Worm (Caenorhabditis elegans) whole organism, early embryonic: ENCODE measurements around the gene nhr-272.

ENCODE experiments used
- B0310.2 ChIP-seq: sonication (generic microtip); optimal IDR thresholded peaks from 2 replicates; lab custom pipeline; 2016; ENCODE audit warnings: mild to moderate bottlenecking, missing genetic modification characterization, missing compliant biosample characterization
- F13C5.2 ChIP-seq: sonication (generic microtip); optimal IDR thresholded peaks from 2 replicates; lab custom pipeline; 2017; ENCODE audit warnings: mild to moderate bottlenecking, missing genetic modification characterization, inconsistent platforms, missing compliant biosample characterization
- ama-1 ChIP-seq: fragments of 150-350 bp; optimal IDR thresholded peaks from 2 replicates; lab custom pipeline; 2014
- ceh-13 ChIP-seq: fragments of 200-800 bp; sonication (Bioruptor generic); optimal IDR thresholded peaks from 2 replicates; lab custom pipeline; 2018; ENCODE audit warnings: mild to moderate bottlenecking, missing genetic modification characterization, missing compliant biosample characterization
- ceh-36 ChIP-seq: sonication (generic microtip); optimal IDR thresholded peaks from 2 replicates; lab custom pipeline; 2016; ENCODE audit warnings: missing genetic modification characterization, inconsistent platforms, missing compliant biosample characterization
- ets-7 ChIP-seq: sonication (generic microtip); optimal IDR thresholded peaks from 2 replicates; lab custom pipeline; 2016; ENCODE audit warnings: missing genotype, missing genetic modification characterization, missing compliant biosample characterization
- hmg-4 ChIP-seq: fragments of 200-800 bp; sonication (Bioruptor generic); optimal IDR thresholded peaks from 2 replicates; lab custom pipeline; 2018; ENCODE audit warnings: mild to moderate bottlenecking, missing genetic modification characterization, missing compliant biosample characterization
- tbx-37 ChIP-seq: fragments of 200-800 bp; sonication (Bioruptor generic); conservative IDR thresholded peaks from 2 replicates; pipeline ENCODE4 v1.3.6; 2022; ENCODE audit warnings: missing genetic modification reagents, missing genetic modification characterization, missing compliant biosample characterization
- tra-4 ChIP-seq: sonication (generic microtip); optimal IDR thresholded peaks from 2 replicates; lab custom pipeline; 2017; ENCODE audit warnings: missing genetic modification characterization, missing compliant biosample characterization

- TF ChIP-seq ceh-13 (GFP tag; lab: Kevin White, UChicago) (no peak), ets-7 (tag; lab: Kevin White, UChicago) (no peak), ceh-36 (no peak), F13C5.2 (tag; lab: Kevin White, UChicago) (no peak), ama-1 (lab: Kevin White, UChicago) (no peak), hmg-4 (GFP tag; lab: Kevin White, UChicago) (no peak), B0310.2 (no peak), tbx-37 (no peak), tra-4 (tag; lab: Kevin White, UChicago) (no peak)
Observed at ce11 chrX:12702713-12703112, 1.9 kb downstream of the nhr-272 start.
